Fruit fly (Drosophila melanogaster): ENCODE data around the gene CG42717.
A peak's percentile ranks its signal among the peaks of the same experiment; 100 is the strongest.

The CG42717 gene

DNA sequence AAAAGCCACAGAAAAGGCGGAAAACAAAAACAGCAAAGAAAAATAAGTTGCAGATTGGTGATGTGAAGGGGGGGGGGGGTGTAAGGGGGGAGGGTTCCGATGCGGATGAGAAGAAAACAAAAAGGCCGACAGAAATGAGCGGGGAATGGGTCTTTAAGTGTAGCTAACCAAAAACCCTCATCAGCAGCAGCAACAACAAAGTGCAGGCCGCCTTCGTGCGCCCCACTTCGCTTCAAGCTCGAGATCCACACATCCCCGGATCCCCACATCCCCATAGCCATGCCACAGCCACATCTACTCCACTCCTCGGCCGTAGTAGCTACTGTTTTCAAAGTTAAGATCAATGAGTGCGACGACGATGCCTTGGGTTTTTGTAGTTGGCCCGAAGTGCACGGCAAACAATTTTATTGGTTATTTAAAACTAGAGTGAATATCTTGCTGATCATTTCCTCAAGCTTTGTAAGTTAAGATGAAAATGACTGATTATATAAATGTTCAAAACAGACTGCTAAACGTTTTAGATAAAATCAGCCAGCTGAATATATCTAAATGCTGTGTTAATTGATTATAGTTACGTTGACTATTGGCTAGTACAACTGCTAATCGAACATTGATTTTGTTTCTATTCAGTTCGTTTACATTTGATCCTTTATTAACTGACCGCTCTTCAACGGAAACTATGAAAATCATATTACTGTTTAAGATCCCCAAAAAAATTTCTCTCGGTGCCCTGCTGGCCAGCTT, 8.5 kb downstream of the CG42717 start (continued):
- no peak for TF ChIP-seq tll (GFP tag; optimal IDR thresholded peaks at IDR 0.05)
- no peak for TF ChIP-seq slou (GFP tag; optimal IDR thresholded peaks at IDR 0.05)
- TF ChIP-seq ase (GFP tag; IDR thresholded peaks at IDR 0.05), result no peak
- no peak for TF ChIP-seq CG34376 (GFP tag; optimal IDR thresholded peaks at IDR 0.05)
- TF ChIP-seq Hand (GFP tag; optimal IDR thresholded peaks at IDR 0.05), result no peak
- TF ChIP-seq onecut (GFP tag; IDR thresholded peaks at IDR 0.05), result no peak
- TF ChIP-seq CG2678 (tag; optimal IDR thresholded peaks at IDR 0.05), result peak; percentile 31
- no peak for TF ChIP-seq CG3065 (GFP tag; optimal IDR thresholded peaks at IDR 0.05)
- TF ChIP-seq pzg (GFP tag; optimal IDR thresholded peaks at IDR 0.05), result no peak
- no peak for TF ChIP-seq luna (GFP tag; optimal IDR thresholded peaks at IDR 0.05)
- TF ChIP-seq sens (GFP tag), result peak; percentile 89
- TF ChIP-seq crp (GFP tag; optimal IDR thresholded peaks at IDR 0.05), result no peak
- no peak for TF ChIP-seq Fer3 (tag; optimal IDR thresholded peaks at IDR 0.05)
- no peak for TF ChIP-seq tap (tag; optimal IDR thresholded peaks at IDR 0.05)
- no peak for TF ChIP-seq wor (GFP tag; IDR thresholded peaks at IDR 0.05)
- no peak for TF ChIP-seq CG13296 (GFP tag; optimal IDR thresholded peaks at IDR 0.05)
- no peak for TF ChIP-seq CG34422 (GFP tag; IDR thresholded peaks at IDR 0.05)
- no peak for TF ChIP-seq Gsc (GFP tag; IDR thresholded peaks at IDR 0.05)
- no peak for TF ChIP-seq dimm (GFP tag; IDR thresholded peaks at IDR 0.05)
- TF ChIP-seq CG17359 (tag; optimal IDR thresholded peaks at IDR 0.05), result no peak
- TF ChIP-seq Deaf1 (tag; optimal IDR thresholded peaks at IDR 0.05), result no peak
- no peak for TF ChIP-seq chn (GFP tag; optimal IDR thresholded peaks at IDR 0.05)
- no peak for TF ChIP-seq E2f2 (GFP tag; IDR thresholded peaks at IDR 0.05)
- peak; percentile 23 for TF ChIP-seq CG14710 (tag; optimal IDR thresholded peaks at IDR 0.05)
- TF ChIP-seq fd96Cb (tag; optimal IDR thresholded peaks at IDR 0.05), result peak; percentile 3
- no peak for TF ChIP-seq maf-S (GFP tag; optimal IDR thresholded peaks at IDR 0.05)
- TF ChIP-seq Sox102F (GFP tag; optimal IDR thresholded peaks at IDR 0.05), result peak; percentile 15
- no peak for TF ChIP-seq CG17568 (GFP tag; optimal IDR thresholded peaks at IDR 0.05)
- peak; percentile 13 for TF ChIP-seq Ssrp (tag; optimal IDR thresholded peaks at IDR 0.05)
- no peak for TF ChIP-seq CG4424 (GFP tag; optimal IDR thresholded peaks at IDR 0.05)
- TF ChIP-seq ind (GFP tag; optimal IDR thresholded peaks at IDR 0.05), result no peak
- peak; percentile 3 for TF ChIP-seq CG7839 (tag; optimal IDR thresholded peaks at IDR 0.05)
- TF ChIP-seq CG12219 (GFP tag; optimal IDR thresholded peaks at IDR 0.05), result no peak
- no peak for TF ChIP-seq pho (GFP tag; optimal IDR thresholded peaks at IDR 0.05)
- no peak for TF ChIP-seq vvl (GFP tag; IDR thresholded peaks at IDR 0.05)
- no peak for TF ChIP-seq unc-4 (GFP tag; IDR thresholded peaks at IDR 0.05; ENCODE audit: partially characterized antibody)
- TF ChIP-seq gcm (GFP tag; optimal IDR thresholded peaks at IDR 0.05), result no peak
- TF ChIP-seq CG7928 (GFP tag; optimal IDR thresholded peaks at IDR 0.05), result no peak
- no peak for TF ChIP-seq jumu (GFP tag; optimal IDR thresholded peaks at IDR 0.05)
- TF ChIP-seq CG1529 (GFP tag; optimal IDR thresholded peaks at IDR 0.05), result no peak
- TF ChIP-seq dmrt11E (tag; optimal IDR thresholded peaks at IDR 0.05), result peak; percentile 29
- no peak for TF ChIP-seq croc (GFP tag; conservative IDR thresholded peaks at IDR 0.05)
- no peak for TF ChIP-seq ems (GFP tag; optimal IDR thresholded peaks at IDR 0.05)
- no peak for TF ChIP-seq exex (tag; optimal IDR thresholded peaks at IDR 0.05)
- no peak for TF ChIP-seq Dref (GFP tag; IDR thresholded peaks at IDR 0.05)
- TF ChIP-seq fru (optimal IDR thresholded peaks at IDR 0.05), result no peak
- TF ChIP-seq Rfx (GFP tag; IDR thresholded peaks at IDR 0.05), result no peak
- TF ChIP-seq CG10274 (GFP tag; optimal IDR thresholded peaks at IDR 0.05), result no peak
- TF ChIP-seq CG5180 (GFP tag; optimal IDR thresholded peaks at IDR 0.05), result no peak
- no peak for TF ChIP-seq Spps (tag; optimal IDR thresholded peaks at IDR 0.05)

All from whole organism, embryonic.